Worm (Caenorhabditis elegans) whole organism, L3 larva: ENCODE results near the gene F36H9.4.
A peak's percentile ranks its signal among the peaks of the same experiment; 100 is the strongest.
"Not testable (repeated sequence)": the region's sequence is repeated elsewhere in the genome, so short reads cannot be mapped to it uniquely, and the experiment has no call there.

Source experiments
- ZK546.5 ChIP-seq: sonication (generic microtip); optimal IDR thresholded peaks from 2 replicates; lab custom pipeline; 2017; ENCODE audit warnings: missing biosample characterization, missing genetic modification characterization
- ceh-28 ChIP-seq: fragments of 150-350 bp; optimal IDR thresholded peaks from 2 replicates; lab custom pipeline; 2014; ENCODE audit warnings: missing biosample characterization, missing genetic modification reagents, missing genetic modification characterization
- ceh-82 ChIP-seq: fragments of 150-350 bp; optimal IDR thresholded peaks from 2 replicates; lab custom pipeline; 2014; ENCODE audit warnings: missing biosample characterization, missing genetic modification characterization
- daf-12 ChIP-seq: fragments of 150-350 bp; optimal IDR thresholded peaks from 2 replicates; lab custom pipeline; 2014; ENCODE audit warnings: missing biosample characterization, missing genetic modification reagents, missing genetic modification characterization
- egl-27 ChIP-seq: sonication (generic microtip); optimal IDR thresholded peaks from 4 replicates; lab custom pipeline; 2017; ENCODE audit warnings: missing biosample characterization, missing genetic modification reagents, missing genetic modification characterization
- egl-5 ChIP-seq: fragments of 150-350 bp; optimal IDR thresholded peaks from 2 replicates; lab custom pipeline; 2017; ENCODE audit warnings: missing biosample characterization, missing genetic modification reagents, missing genetic modification characterization, inconsistent platforms
- elt-1 ChIP-seq: fragments of 150-350 bp; optimal IDR thresholded peaks from 2 replicates; lab custom pipeline; 2014; ENCODE audit warnings: missing biosample characterization, missing genetic modification characterization
- elt-2 ChIP-seq: sonication (generic microtip); optimal IDR thresholded peaks from 2 replicates; lab custom pipeline; 2016; ENCODE audit warnings: missing genetic modification reagents, mild to moderate bottlenecking, missing genetic modification characterization, missing compliant biosample characterization
- elt-3 ChIP-seq, 3 experiments: fragments of 150-350 bp in 1 of 3; sonication (generic microtip) in 2 of 3; optimal IDR thresholded peaks; 2 replicates in 2 of 3; 4 replicates in 1 of 3; lab custom pipeline; 2014 to 2017; ENCODE audit warnings: missing biosample characterization in 3 of 3, missing genetic modification characterization in 3 of 3
- fkh-10 ChIP-seq: sonication (generic microtip); optimal IDR thresholded peaks from 2 replicates; lab custom pipeline; 2017; ENCODE audit warnings: missing biosample characterization, missing genetic modification reagents, missing genetic modification characterization
- fos-1 ChIP-seq: fragments of 150-350 bp; optimal IDR thresholded peaks from 2 replicates; lab custom pipeline; 2014; ENCODE audit warnings: missing biosample characterization, missing genetic modification characterization
- jun-1 ChIP-seq: fragments of 150-350 bp; optimal IDR thresholded peaks from 2 replicates; lab custom pipeline; 2014; ENCODE audit warnings: missing biosample characterization, missing genetic modification reagents, missing genetic modification characterization
- lin-15B ChIP-seq: fragments of 150-350 bp; optimal IDR thresholded peaks from 2 replicates; lab custom pipeline; 2014; ENCODE audit warnings: missing biosample characterization, missing genetic modification characterization
- lsy-12 ChIP-seq: sonication (generic microtip); optimal IDR thresholded peaks from 2 replicates; lab custom pipeline; 2016; ENCODE audit warnings: mild to moderate bottlenecking, missing genetic modification characterization, missing compliant biosample characterization
- nfya-1 ChIP-seq: sonication (generic microtip); optimal IDR thresholded peaks from 2 replicates; lab custom pipeline; 2017; ENCODE audit warnings: missing genetic modification characterization, mild to moderate bottlenecking, missing compliant biosample characterization, antibody characterized with exemption, moderate library complexity; ENCODE audit not compliant: insufficient read depth
- nhr-11 ChIP-seq: fragments of 150-350 bp; optimal IDR thresholded peaks from 2 replicates; lab custom pipeline; 2014; ENCODE audit warnings: missing biosample characterization, missing genetic modification characterization
- nhr-237 ChIP-seq: fragments of 150-350 bp; optimal IDR thresholded peaks from 2 replicates; lab custom pipeline; 2014; ENCODE audit warnings: missing biosample characterization, missing genetic modification characterization
- nhr-25 ChIP-seq: sonication (generic microtip); optimal IDR thresholded peaks from 2 replicates; lab custom pipeline; 2017; ENCODE audit warnings: missing biosample characterization, missing genetic modification characterization
- nhr-43 ChIP-seq: sonication (generic microtip); optimal IDR thresholded peaks from 2 replicates; lab custom pipeline; 2016; ENCODE audit warnings: mild to moderate bottlenecking, missing genetic modification characterization, missing compliant biosample characterization; ENCODE audit not compliant: poor library complexity, severe bottlenecking
- nhr-67 ChIP-seq: fragments of 150-350 bp; optimal IDR thresholded peaks from 2 replicates; lab custom pipeline; 2014; ENCODE audit warnings: missing biosample characterization, missing genetic modification characterization
- nhr-76 ChIP-seq: fragments of 150-350 bp; sonication (generic microtip); optimal IDR thresholded peaks from 5 replicates; lab custom pipeline; 2014; ENCODE audit warnings: missing biosample characterization, missing genetic modification characterization
- pha-4 ChIP-seq: fragments of 150-350 bp; optimal IDR thresholded peaks from 2 replicates; lab custom pipeline; 2014; ENCODE audit warnings: missing biosample characterization, missing genetic modification reagents, missing genetic modification characterization
- pqm-1 ChIP-seq: fragments of 150-350 bp; optimal IDR thresholded peaks from 2 replicates; lab custom pipeline; 2017; ENCODE audit warnings: missing biosample characterization, missing genetic modification characterization, inconsistent platforms
- sea-2 ChIP-seq: fragments of 150-350 bp; sonication (generic microtip); optimal IDR thresholded peaks from 4 replicates; lab custom pipeline; 2014; ENCODE audit warnings: missing biosample characterization, missing genetic modification reagents, missing genetic modification characterization
- snpc-4 ChIP-seq: fragments of 150-350 bp; optimal IDR thresholded peaks from 2 replicates; lab custom pipeline; 2014; ENCODE audit warnings: missing biosample characterization, missing genetic modification characterization
- tbx-2 ChIP-seq: sonication (generic microtip); optimal IDR thresholded peaks from 2 replicates; lab custom pipeline; 2016; ENCODE audit warnings: mild to moderate bottlenecking, missing genetic modification characterization, missing compliant biosample characterization
- unc-62 ChIP-seq: fragments of 150-350 bp; sonication (generic microtip); optimal IDR thresholded peaks from 4 replicates; lab custom pipeline; 2014; ENCODE audit warnings: missing biosample characterization, missing genetic modification reagents, missing genetic modification characterization
- zag-1 ChIP-seq: fragments of 150-350 bp; optimal IDR thresholded peaks from 2 replicates; lab custom pipeline; 2014; ENCODE audit warnings: missing biosample characterization, missing genetic modification characterization
- ztf-4 ChIP-seq: fragments of 150-350 bp; optimal IDR thresholded peaks from 2 replicates; lab custom pipeline; 2014; ENCODE audit warnings: missing biosample characterization, missing genetic modification characterization

The F36H9.4 gene

ce11 chrV:1779136-1779535 lies at the start of gene F36H9.4:
F36H9.4 (minus strand) TSS chrV:1779236.
- TF ChIP-seq nhr-11 (tag; lab: Kevin White, UChicago) (no peak), daf-12 (tag; lab: Kevin White, UChicago) (no peak), elt-1 (tag; lab: Kevin White, UChicago) (no peak), ZK546.5 (tag; lab: Kevin White, UChicago) (no peak), elt-2 (no peak), ceh-82 (tag; lab: Kevin White, UChicago) (no peak)

- no peak for TF ChIP-seq nhr-25 (tag; lab: Kevin White, UChicago)
Measured at ce11 chrV:1824528-1824927, 45.5 kb upstream of the F36H9.4 start.

ce11 chrV:1821287-1821686 lies 42.3 kb upstream of the F36H9.4 start, which contains the start of the genes gly-7 and mrpl-39:
gly-7 (minus strand) TSS chrV:1821323.
mrpl-39 (plus strand) TSS chrV:1821579.
- no peak for TF ChIP-seq ceh-28
- peak; percentile 45 for TF ChIP-seq nfya-1
- peak; percentile 14 for TF ChIP-seq elt-2
- TF ChIP-seq pha-4 = peak; percentile 44
- no peak for TF ChIP-seq nhr-25 (tag; lab: Kevin White, UChicago)
- TF ChIP-seq sea-2 (GFP tag; lab: Kevin White, UChicago) = no peak
- TF ChIP-seq nhr-76 (tag; lab: Kevin White, UChicago) = no peak
- peak; percentile 3 for TF ChIP-seq fkh-10 (GFP tag; lab: Kevin White, UChicago)
- no peak for TF ChIP-seq egl-27 (tag; lab: Kevin White, UChicago)
- no peak for TF ChIP-seq tbx-2 (tag; lab: Kevin White, UChicago)
- TF ChIP-seq, all 47 proteins: peak for 4

ce11 chrV:1820749-1821148 lies 41.7 kb upstream of the F36H9.4 start:
- TF ChIP-seq zag-1 (no peak), nhr-25 (tag; lab: Kevin White, UChicago) (no peak), ceh-28 (no peak), lin-15B (tag; lab: Kevin White, UChicago) (no peak), daf-12 (tag; lab: Kevin White, UChicago) (no peak), lsy-12 (tag; lab: Kevin White, UChicago) (no peak), ceh-82 (tag; lab: Kevin White, UChicago) (no peak), fkh-10 (GFP tag; lab: Kevin White, UChicago) (no peak), jun-1 (no peak), sea-2 (GFP tag; lab: Kevin White, UChicago) (no peak), fos-1 (tag; lab: Kevin White, UChicago) (no peak)

- no peak for TF ChIP-seq pqm-1 (tag; lab: Kevin White, UChicago)
- no peak for TF ChIP-seq ceh-82 (tag; lab: Kevin White, UChicago)
- TF ChIP-seq nhr-237 = no peak
- no peak for TF ChIP-seq egl-27 (tag; lab: Kevin White, UChicago)
- no peak for TF ChIP-seq elt-1 (tag; lab: Kevin White, UChicago)
- no peak for TF ChIP-seq ztf-4
- no peak for TF ChIP-seq ZK546.5 (tag; lab: Kevin White, UChicago)
- TF ChIP-seq lin-15B (tag; lab: Kevin White, UChicago) = no peak
- TF ChIP-seq elt-3 (tag; optimal IDR thresholded peaks at IDR 0.05; lab: Kevin White, UChicago) = no peak
- no peak for TF ChIP-seq nhr-76 (tag; lab: Kevin White, UChicago)
- no peak for TF ChIP-seq nhr-25 (tag; lab: Kevin White, UChicago)
- TF ChIP-seq nhr-43 (tag; lab: Kevin White, UChicago) = no peak
- no peak for TF ChIP-seq nhr-67 (tag; lab: Kevin White, UChicago)
- TF ChIP-seq snpc-4 = no peak
Measured at ce11 chrV:1820016-1820415, 41.0 kb upstream of the F36H9.4 start.

ce11 chrV:1814784-1815183 lies 35.7 kb upstream of the F36H9.4 start, which contains the start of gene Y46H3A.5:
Y46H3A.5 (minus strand) TSS chrV:1814884.
- not testable (repeated sequence) for TF ChIP-seq unc-62 (GFP tag; lab: Kevin White, UChicago); elt-1 (tag; lab: Kevin White, UChicago); zag-1
- TF ChIP-seq, all 47 proteins: peak for 0; not testable (repeated sequence) for 47

- no peak for TF ChIP-seq nhr-76 (tag; lab: Kevin White, UChicago)
- TF ChIP-seq tbx-2 (tag; lab: Kevin White, UChicago) = no peak
- no peak for TF ChIP-seq egl-5 (tag; lab: Kevin White, UChicago)
Measured at ce11 chrV:1811035-1811434, 32.0 kb upstream of the F36H9.4 start, which contains the start of gene Y46H3A.4. Y46H3A.4 (minus strand) TSS chrV:1811135.
